Fruit fly (Drosophila melanogaster): ENCODE results near the gene CG42795.

The CG42795 gene

DNA sequence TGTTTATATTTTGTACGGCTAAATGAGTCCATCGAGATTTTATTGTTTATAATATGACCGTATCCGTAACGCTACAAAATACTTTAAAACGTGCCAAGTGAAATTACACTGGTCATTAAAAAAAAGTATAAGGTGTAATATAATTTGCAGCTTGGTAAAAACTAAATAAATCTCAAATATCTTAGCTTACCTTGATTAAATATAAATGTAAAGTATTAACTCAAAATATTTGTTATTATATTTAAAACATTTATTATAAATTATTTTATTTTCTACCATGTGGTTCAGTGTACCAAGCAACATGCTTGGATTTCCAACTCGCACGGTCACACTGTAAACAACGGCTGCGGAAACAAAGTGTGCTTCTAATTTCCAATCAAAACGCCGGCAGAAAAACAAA lies 36.3 kb downstream of the CG42795 start, which contains the start of the genes Sirt6 and pont (continued):
- TF ChIP-seq CG6854 (GFP tag; optimal IDR thresholded peaks at IDR 0.05), result peak; percentile 70
- TF ChIP-seq acj6 (GFP tag; optimal IDR thresholded peaks at IDR 0.05), result peak; percentile 95
- peak; percentile 94 for TF ChIP-seq fkh (GFP tag; optimal IDR thresholded peaks at IDR 0.05)
- peak; percentile 96 for TF ChIP-seq dsx (GFP tag; optimal IDR thresholded peaks at IDR 0.05; ENCODE audit: poor library complexity, severe bottlenecking)
- TF ChIP-seq Eip93F (GFP tag; optimal IDR thresholded peaks at IDR 0.05), result peak; percentile 15
- peak; percentile 77 for TF ChIP-seq CG9139 (GFP tag; optimal IDR thresholded peaks at IDR 0.05)
- peak; percentile 97 for TF ChIP-seq Eip78C (GFP tag)
- no peak for TF ChIP-seq Gug (GFP tag; IDR thresholded peaks at IDR 0.05)
- TF ChIP-seq pdm3 (GFP tag; optimal IDR thresholded peaks at IDR 0.05), result peak; percentile 85
- TF ChIP-seq dac (GFP tag; optimal IDR thresholded peaks at IDR 0.05), result peak; percentile 54
- peak; percentile 77 for TF ChIP-seq fd59A (GFP tag; optimal IDR thresholded peaks at IDR 0.05)
- TF ChIP-seq svp (GFP tag), result peak; percentile 94
- peak; percentile 90 for TF ChIP-seq CG6792 (GFP tag; optimal IDR thresholded peaks at IDR 0.05)
- TF ChIP-seq CG11294 (GFP tag; IDR thresholded peaks at IDR 0.05), result no peak
- peak; percentile 95 for TF ChIP-seq CG32006 (GFP tag; optimal IDR thresholded peaks at IDR 0.05)
- peak; percentile 90 for TF ChIP-seq Sox15 (GFP tag; optimal IDR thresholded peaks at IDR 0.05)
- peak; percentile 87 for TF ChIP-seq CG4318 (GFP tag; optimal IDR thresholded peaks at IDR 0.05)
- TF ChIP-seq CG1621 (tag; optimal IDR thresholded peaks at IDR 0.05), result peak; percentile 79

DNA sequence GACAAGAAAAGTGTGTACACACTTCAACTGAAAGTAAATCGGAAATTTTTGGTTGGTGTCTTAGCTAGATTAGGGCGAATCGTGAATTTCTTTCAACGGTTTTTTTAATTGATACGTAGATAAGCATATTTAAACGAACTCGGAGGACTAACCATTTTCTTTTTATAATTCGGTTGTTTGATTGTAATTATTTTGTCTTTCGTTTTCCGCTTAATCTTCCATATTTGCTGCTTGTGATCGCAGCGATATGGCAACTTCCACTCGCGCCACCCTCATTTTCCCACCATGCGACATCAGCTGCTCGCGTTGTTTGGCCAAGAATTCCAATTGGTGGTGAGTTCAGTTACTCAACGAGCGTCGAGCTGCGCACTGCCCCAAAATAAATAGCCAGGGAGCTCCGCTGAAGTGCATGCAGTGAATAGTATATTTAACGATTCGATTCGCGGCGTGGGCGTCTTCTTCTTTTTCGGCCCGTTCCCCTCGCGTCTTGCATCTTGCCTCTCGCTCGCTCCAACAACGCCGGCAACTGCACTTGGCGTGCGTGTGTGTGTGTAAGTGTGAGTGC lies 38.6 kb downstream of the CG42795 start, which contains the start of gene Nuak:
Nuak (plus strand) TSS at position 335 of the 565 bp plus-strand sequence.
- peak; percentile 13 for TF ChIP-seq fd85E (GFP tag; optimal IDR thresholded peaks at IDR 0.05)
- TF ChIP-seq Hr38 (GFP tag; optimal IDR thresholded peaks at IDR 0.05), result peak; percentile 62
- TF ChIP-seq CG6808 (GFP tag; optimal IDR thresholded peaks at IDR 0.05), result peak; percentile 16
- TF ChIP-seq CG34406 (GFP tag; optimal IDR thresholded peaks at IDR 0.05), result peak; percentile 67
- no peak for TF ChIP-seq CG8119 (GFP tag; IDR thresholded peaks at IDR 0.05)
- peak; percentile 65 for TF ChIP-seq Ets96B (tag; optimal IDR thresholded peaks at IDR 0.05)
- TF ChIP-seq pdm3 (GFP tag; optimal IDR thresholded peaks at IDR 0.05), result peak; percentile 91
- TF ChIP-seq Eip93F (GFP tag; optimal IDR thresholded peaks at IDR 0.05), result peak; percentile 69
- peak; percentile 75 for TF ChIP-seq CG8319 (GFP tag; optimal IDR thresholded peaks at IDR 0.05)
- peak; percentile 81 for TF ChIP-seq CG6792 (GFP tag; optimal IDR thresholded peaks at IDR 0.05)
- peak; percentile 78 for TF ChIP-seq net (GFP tag; optimal IDR thresholded peaks at IDR 0.05)
- TF ChIP-seq CG11902 (GFP tag; optimal IDR thresholded peaks at IDR 0.05), result peak; percentile 89
- TF ChIP-seq CG9139 (GFP tag; optimal IDR thresholded peaks at IDR 0.05), result peak; percentile 51
- peak; percentile 93 for TF ChIP-seq CG3919 (GFP tag; optimal IDR thresholded peaks at IDR 0.05)
- TF ChIP-seq topi (GFP tag; optimal IDR thresholded peaks at IDR 0.05), result peak; percentile 90
- peak; percentile 11 for TF ChIP-seq Blimp-1 (GFP tag; optimal IDR thresholded peaks at IDR 0.05)
- peak; percentile 53 for TF ChIP-seq CG11762 (GFP tag; optimal IDR thresholded peaks at IDR 0.05; ENCODE audit: insufficient read depth)
- peak; percentile 56 for TF ChIP-seq CG16779 (tag; optimal IDR thresholded peaks at IDR 0.05)
- TF ChIP-seq CG10669 (GFP tag; optimal IDR thresholded peaks at IDR 0.05), result peak; percentile 63
- peak; percentile 90 for TF ChIP-seq Sox14 (GFP tag; optimal IDR thresholded peaks at IDR 0.05)
- TF ChIP-seq Hr4 (GFP tag; optimal IDR thresholded peaks at IDR 0.05), result peak; percentile 91
- TF ChIP-seq Eip75B (GFP tag; optimal IDR thresholded peaks at IDR 0.05), result peak; percentile 94
- TF ChIP-seq esn (GFP tag; optimal IDR thresholded peaks at IDR 0.05), result peak; percentile 87
- peak; percentile 84 for TF ChIP-seq acj6 (GFP tag; optimal IDR thresholded peaks at IDR 0.05)
- TF ChIP-seq CG7368 (GFP tag; optimal IDR thresholded peaks at IDR 0.05), result peak; percentile 88
- peak; percentile 69 for TF ChIP-seq CG6854 (GFP tag; optimal IDR thresholded peaks at IDR 0.05)
- peak; percentile 55 for TF ChIP-seq CG1621 (tag; optimal IDR thresholded peaks at IDR 0.05)
- TF ChIP-seq svp (GFP tag), result peak; percentile 96
- TF ChIP-seq CG4318 (GFP tag; optimal IDR thresholded peaks at IDR 0.05), result peak; percentile 69
- peak; percentile 86 for TF ChIP-seq Smox (GFP tag; optimal IDR thresholded peaks at IDR 0.05)
- peak; percentile 89 for TF ChIP-seq Ets21C (GFP tag; optimal IDR thresholded peaks at IDR 0.05)
- TF ChIP-seq lz (GFP tag; optimal IDR thresholded peaks at IDR 0.05), result peak; percentile 91
- no peak for TF ChIP-seq CG15336 (GFP tag; IDR thresholded peaks at IDR 0.05)
- TF ChIP-seq CG3032 (tag; optimal IDR thresholded peaks at IDR 0.05), result peak; percentile 88
- TF ChIP-seq CG10631 (GFP tag; optimal IDR thresholded peaks at IDR 0.05), result peak; percentile 89
- peak; percentile 87 for TF ChIP-seq vri (GFP tag; optimal IDR thresholded peaks at IDR 0.05)
- TF ChIP-seq dac (GFP tag; optimal IDR thresholded peaks at IDR 0.05), result peak; percentile 59
- peak; percentile 51 to 78 for TF ChIP-seq salr (GFP tag; optimal IDR thresholded peaks at IDR 0.05)
- peak; percentile 94 for TF ChIP-seq Hr39 (GFP tag; optimal IDR thresholded peaks at IDR 0.05)
- peak; percentile 89 for TF ChIP-seq OdsH (GFP tag; optimal IDR thresholded peaks at IDR 0.05)
- TF ChIP-seq Sox15 (GFP tag; optimal IDR thresholded peaks at IDR 0.05), result peak; percentile 90

All from whole organism, prepupa.